Worm (Caenorhabditis elegans): ENCODE results near the gene T15H9.5.

Gene T15H9.5

DNA sequence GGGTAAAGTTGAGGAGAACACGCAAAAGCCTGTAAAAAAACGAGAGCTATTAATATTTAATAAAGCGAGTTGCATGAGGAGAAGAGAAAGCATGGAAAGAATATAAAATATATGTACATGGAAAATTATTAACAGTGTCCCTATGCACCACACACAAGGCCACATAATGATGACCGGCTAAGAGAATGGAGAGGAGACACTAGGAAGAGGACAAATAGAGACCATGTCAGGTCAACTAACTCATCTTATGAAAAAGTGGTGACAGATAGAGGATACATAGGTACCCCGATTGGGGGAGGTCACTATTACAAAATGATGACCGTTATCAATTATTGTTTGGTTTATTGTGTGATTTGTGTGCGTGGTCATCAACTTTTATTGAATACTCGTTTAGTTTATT lies 33.2 kb upstream of the T15H9.5 start, which contains the start of gene fzr-1:
TSS of gene fzr-1 (minus strand) at position 29 of the 400 bp plus-strand sequence.
- TF ChIP-seq ztf-1 (GFP tag; conservative IDR thresholded peaks at IDR 0.05) = no peak
- TF ChIP-seq fos-1 (tag; optimal IDR thresholded peaks at IDR 0.05) = peak; percentile 11
- no peak for TF ChIP-seq skn-1 (tag; optimal IDR thresholded peaks at IDR 0.05)
- TF ChIP-seq lin-11 (tag; optimal IDR thresholded peaks at IDR 0.05) = no peak
- TF ChIP-seq nhr-23 (tag; optimal IDR thresholded peaks at IDR 0.05) = no peak

DNA sequence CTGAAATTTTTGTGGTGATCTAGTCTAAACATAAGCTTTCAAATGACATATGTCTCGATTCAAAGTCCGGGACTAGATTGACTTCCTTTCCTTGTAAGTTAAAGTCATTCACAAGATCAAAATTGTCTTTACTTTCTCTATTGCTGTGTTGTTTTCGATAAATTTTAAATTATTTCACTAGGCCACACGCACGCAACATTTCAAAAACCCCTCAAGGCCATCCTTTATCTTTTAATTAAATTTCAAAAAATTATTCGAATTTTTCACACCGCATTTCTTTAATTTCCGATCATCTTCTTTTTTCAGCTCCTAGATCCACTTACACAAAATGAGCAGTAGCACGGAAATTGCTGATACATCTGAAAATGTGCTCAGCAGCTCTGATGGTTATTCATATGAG lies 25.1 kb upstream of the T15H9.5 start, which contains the start of gene ZK1307.7:
TSS of gene ZK1307.7 (plus strand) at position 301 of the 400 bp plus-strand sequence.
- TF ChIP-seq nhr-129 (tag; optimal IDR thresholded peaks at IDR 0.05) (no peak), ceh-82 (tag; optimal IDR thresholded peaks at IDR 0.05) (no peak), ztf-1 (GFP tag; conservative IDR thresholded peaks at IDR 0.05) (no peak), nhr-77 (tag; optimal IDR thresholded peaks at IDR 0.05) (no peak), elt-1 (tag; optimal IDR thresholded peaks at IDR 0.05) (no peak), F13H6.1 (tag; optimal IDR thresholded peaks at IDR 0.05) (no peak), lin-39 (tag; optimal IDR thresholded peaks at IDR 0.05) (no peak), sma-9 (GFP tag; optimal IDR thresholded peaks at IDR 0.05) (no peak), sma-9 (tag; optimal IDR thresholded peaks at IDR 0.05) (no peak), unc-62 (GFP tag; optimal IDR thresholded peaks at IDR 0.05) (no peak), ztf-11 (tag; optimal IDR thresholded peaks at IDR 0.05) (no peak), peb-1 (tag; optimal IDR thresholded peaks at IDR 0.05) (no peak), egl-27 (tag; optimal IDR thresholded peaks at IDR 0.05) (no peak)

DNA sequence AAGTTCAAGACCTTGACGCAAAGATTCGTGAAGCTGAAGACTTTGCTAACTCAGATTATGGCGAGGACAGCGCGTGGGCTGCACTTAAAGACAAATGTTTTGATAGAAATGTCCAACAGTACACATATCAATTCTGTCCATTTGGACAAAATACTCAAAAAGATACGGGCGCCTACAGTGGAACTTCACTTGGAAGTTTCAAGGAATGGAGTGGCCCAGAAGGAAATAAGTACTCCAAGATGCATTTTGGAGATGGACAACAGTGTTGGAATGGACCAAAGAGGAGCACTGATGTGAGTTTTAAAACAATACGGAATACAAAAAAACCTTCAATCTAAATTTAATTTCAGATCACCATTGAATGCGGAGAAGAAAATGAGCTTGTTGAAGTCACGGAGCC lies 14.7 kb upstream of the T15H9.5 start:
- TF ChIP-seq Y55F3AM.14 (GFP tag; optimal IDR thresholded peaks at IDR 0.05) (no peak), aly-2 (tag; optimal IDR thresholded peaks at IDR 0.05) (no peak), nhr-23 (tag; optimal IDR thresholded peaks at IDR 0.05) (no peak), nhr-77 (tag; optimal IDR thresholded peaks at IDR 0.05) (no peak), nhr-25 (tag; optimal IDR thresholded peaks at IDR 0.05) (no peak), fos-1 (tag; optimal IDR thresholded peaks at IDR 0.05) (no peak), peb-1 (tag; optimal IDR thresholded peaks at IDR 0.05) (no peak), ztf-4 (tag; optimal IDR thresholded peaks at IDR 0.05) (no peak), sma-9 (GFP tag; optimal IDR thresholded peaks at IDR 0.05) (no peak), sma-9 (tag; optimal IDR thresholded peaks at IDR 0.05) (no peak)

DNA sequence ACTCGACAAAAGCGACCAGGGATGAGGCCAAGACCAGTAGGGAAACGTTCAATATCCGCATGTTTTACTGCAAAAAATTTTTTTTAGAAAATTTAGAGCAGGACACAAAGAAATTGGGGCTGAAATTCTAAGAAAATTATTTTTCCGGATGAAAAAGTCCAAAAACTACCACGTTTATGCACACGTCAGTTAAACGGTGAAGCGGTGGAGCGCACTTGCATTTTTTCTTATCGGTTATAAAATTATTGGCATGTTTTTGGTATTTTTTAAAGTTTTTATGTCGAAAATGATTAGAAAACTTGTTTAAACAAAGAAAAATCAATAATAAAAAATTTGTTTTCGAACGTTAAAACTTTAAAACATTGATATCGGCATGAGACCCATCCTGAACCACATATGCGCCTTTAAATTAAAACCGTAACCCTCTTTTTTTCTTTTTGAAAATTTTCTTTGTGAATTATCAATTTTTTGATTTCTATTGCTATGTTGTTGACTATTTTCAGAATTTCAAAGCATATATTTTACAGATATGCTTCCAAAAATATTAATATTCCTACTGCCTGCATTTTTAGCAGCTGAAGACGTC lies 13.0 kb upstream of the T15H9.5 start, which contains the start of the genes dnj-20 and ZK1307.8:
TSS of gene dnj-20 (minus strand) at position 67 of the 586 bp plus-strand sequence.
TSS of gene ZK1307.8 (plus strand) at position 504 of the 586 bp plus-strand sequence.
- no peak for TF ChIP-seq R02D3.7 (tag; optimal IDR thresholded peaks at IDR 0.05)
- TF ChIP-seq lin-13 (GFP tag; optimal IDR thresholded peaks at IDR 0.05) = no peak
- no peak for TF ChIP-seq nhr-12 (tag; optimal IDR thresholded peaks at IDR 0.05)
- TF ChIP-seq dmd-4 (tag; optimal IDR thresholded peaks at IDR 0.05) = no peak
- no peak for TF ChIP-seq alr-1 (tag; optimal IDR thresholded peaks at IDR 0.05)
- TF ChIP-seq C34F6.9 (tag; optimal IDR thresholded peaks at IDR 0.05) = peak; percentile 43
- peak; percentile 23 for TF ChIP-seq fos-1 (tag; optimal IDR thresholded peaks at IDR 0.05)
- peak; percentile 79 for TF ChIP-seq crh-2 (tag; optimal IDR thresholded peaks at IDR 0.05)
- peak; percentile 15 for TF ChIP-seq gmeb-1 (tag; optimal IDR thresholded peaks at IDR 0.05)
- no peak for TF ChIP-seq unc-62 (GFP tag; optimal IDR thresholded peaks at IDR 0.05)
- TF ChIP-seq lsy-2 (tag; optimal IDR thresholded peaks at IDR 0.05) = peak in 1 of 2 experiments; percentile 55
- TF ChIP-seq unc-55 (GFP tag; optimal IDR thresholded peaks at IDR 0.05) = peak; percentile 38

DNA sequence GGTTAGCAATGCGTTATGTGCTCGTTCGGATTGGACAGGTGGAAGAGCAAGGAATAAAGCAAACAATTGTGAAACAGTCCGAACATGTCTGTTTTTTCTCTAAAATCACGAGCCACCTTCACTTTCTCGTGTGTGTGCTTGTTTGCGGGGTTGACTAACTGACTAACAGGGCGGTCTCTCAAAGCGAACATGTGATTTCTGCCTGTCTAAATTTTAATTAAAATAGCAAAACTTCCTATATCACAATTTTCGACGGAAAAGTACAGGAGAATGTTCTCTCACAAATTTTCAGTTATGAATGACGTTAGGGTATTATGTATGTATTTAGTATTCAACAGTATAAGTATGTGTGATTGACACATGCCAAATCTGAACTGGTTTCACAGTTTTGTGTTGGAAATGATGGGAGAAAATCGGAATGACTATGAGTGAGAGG lies 10.7 kb upstream of the T15H9.5 start:
- TF ChIP-seq nhr-25 (tag; optimal IDR thresholded peaks at IDR 0.05) = no peak
- TF ChIP-seq nhr-6 (tag; optimal IDR thresholded peaks at IDR 0.05) = no peak
- no peak for TF ChIP-seq nhr-21 (tag; optimal IDR thresholded peaks at IDR 0.05)
- no peak for TF ChIP-seq gmeb-1 (tag; optimal IDR thresholded peaks at IDR 0.05)
- peak; percentile 40 for TF ChIP-seq crh-2 (tag; optimal IDR thresholded peaks at IDR 0.05)
- TF ChIP-seq F13H6.1 (tag; optimal IDR thresholded peaks at IDR 0.05) = peak; percentile 43
- TF ChIP-seq aly-2 (tag; optimal IDR thresholded peaks at IDR 0.05) = no peak
- peak; percentile 13 for TF ChIP-seq blmp-1 (tag; optimal IDR thresholded peaks at IDR 0.05; ENCODE audit: insufficient read depth)
- TF ChIP-seq nhr-12 (tag; optimal IDR thresholded peaks at IDR 0.05) = no peak
- no peak for TF ChIP-seq nhr-10 (tag; optimal IDR thresholded peaks at IDR 0.05)
- no peak for TF ChIP-seq nhr-237 (tag; optimal IDR thresholded peaks at IDR 0.05)
- TF ChIP-seq sma-9 (GFP tag; optimal IDR thresholded peaks at IDR 0.05) = peak; percentile 9
- no peak for TF ChIP-seq sma-9 (tag; optimal IDR thresholded peaks at IDR 0.05)
- TF ChIP-seq egl-27 (tag; optimal IDR thresholded peaks at IDR 0.05) = no peak
- peak; percentile 21 for TF ChIP-seq C34F6.9 (tag; optimal IDR thresholded peaks at IDR 0.05)
- TF ChIP-seq lsy-2 (tag; optimal IDR thresholded peaks at IDR 0.05) = no peak
- no peak for TF ChIP-seq ZK546.5 (tag; optimal IDR thresholded peaks at IDR 0.05)
- no peak for TF ChIP-seq ztf-4 (tag; optimal IDR thresholded peaks at IDR 0.05)
- no peak for TF ChIP-seq unc-62 (GFP tag; optimal IDR thresholded peaks at IDR 0.05)

All from whole organism, L2 larva.